Fruit fly (Drosophila melanogaster): ENCODE measurements around the gene CG1571.

Gene CG1571

dm6 chrX:8092075-8092682, 16.5 kb downstream of the CG1571 start (continued):
- TF ChIP-seq Trl (optimal IDR thresholded peaks at IDR 0.05) (peak; percentile 88 to 93), Trl (GFP tag; optimal IDR thresholded peaks at IDR 0.05) (peak; percentile 79), Poxn (GFP tag; IDR thresholded peaks at IDR 0.05) (peak; percentile 59), CG17568 (GFP tag; optimal IDR thresholded peaks at IDR 0.05) (peak; percentile 90), CG6254 (GFP tag; optimal IDR thresholded peaks at IDR 0.05) (peak; percentile 88), stwl (tag; optimal IDR thresholded peaks at IDR 0.05) (peak; percentile 7), Doc3 (GFP tag; IDR thresholded peaks at IDR 0.05; ENCODE audit: partially characterized antibody) (no peak), CG10267 (tag; optimal IDR thresholded peaks at IDR 0.05) (peak; percentile 90), bcd (GFP tag; optimal IDR thresholded peaks at IDR 0.05) (peak; percentile 95), ham (GFP tag; IDR thresholded peaks at IDR 0.05) (0 out of 2 replicates have a peak, but pooled peaks have one; percentile 56), CG13424 (tag; optimal IDR thresholded peaks at IDR 0.05) (peak; percentile 98), CG18262 (tag; optimal IDR thresholded peaks at IDR 0.05) (peak; percentile 97), HLH4C (GFP tag; IDR thresholded peaks at IDR 0.05; ENCODE audit: partially characterized antibody) (no peak), Ravus (GFP tag; IDR thresholded peaks at IDR 0.05) (peak; percentile 79), lbe (GFP tag; optimal IDR thresholded peaks at IDR 0.05) (peak; percentile 60), Fer2 (tag; optimal IDR thresholded peaks at IDR 0.05) (peak; percentile 92), CG15696 (tag; optimal IDR thresholded peaks at IDR 0.05) (peak; percentile 81), dm (GFP tag; optimal IDR thresholded peaks at IDR 0.05) (peak; percentile 60), CG6765 (GFP tag; optimal IDR thresholded peaks at IDR 0.05) (peak; percentile 89), CG3847 (GFP tag; IDR thresholded peaks at IDR 0.05) (peak; percentile 91), CG7963 (GFP tag; IDR thresholded peaks at IDR 0.05; ENCODE audit: partially characterized antibody) (no peak), Eip74EF (GFP tag; optimal IDR thresholded peaks at IDR 0.05) (peak in 1 of 2 experiments; percentile 94), NFAT (GFP tag; IDR thresholded peaks at IDR 0.05) (peak; percentile 75), bowl (GFP tag; IDR thresholded peaks at IDR 0.05) (peak; percentile 64; the same call in 1 of the 2 replicates), kah (GFP tag; optimal IDR thresholded peaks at IDR 0.05) (peak; percentile 87), gce (GFP tag; IDR thresholded peaks at IDR 0.05) (peak; percentile 83; the same call in 2 of the 3 replicates), wdn (GFP tag; IDR thresholded peaks at IDR 0.05) (peak; percentile 83), CG10209 (GFP tag; optimal IDR thresholded peaks at IDR 0.05) (peak; percentile 95), CG12299 (tag; optimal IDR thresholded peaks at IDR 0.05) (peak; percentile 95), ato (GFP tag; IDR thresholded peaks at IDR 0.05; ENCODE audit: partially characterized antibody) (no peak), NfI (GFP tag; optimal IDR thresholded peaks at IDR 0.05) (peak; percentile 95), HHEX (GFP tag; optimal IDR thresholded peaks at IDR 0.05) (peak; percentile 95), lola (GFP tag; optimal IDR thresholded peaks at IDR 0.05) (peak in 1 of 3 experiments; percentile 90), Side (GFP tag; optimal IDR thresholded peaks at IDR 0.05) (peak; percentile 54), sd (tag; optimal IDR thresholded peaks at IDR 0.05) (peak; percentile 86), dpn (GFP tag; optimal IDR thresholded peaks at IDR 0.05) (peak; percentile 88 to 93), CG8290 (GFP tag; optimal IDR thresholded peaks at IDR 0.05) (peak; percentile 84), CG8290 (tag; optimal IDR thresholded peaks at IDR 0.05) (peak; percentile 44 to 77), CG8478 (optimal IDR thresholded peaks at IDR 0.05) (no peak), PHDP (tag; optimal IDR thresholded peaks at IDR 0.05) (peak; percentile 96), NK7.1 (GFP tag; optimal IDR thresholded peaks at IDR 0.05) (peak; percentile 63), CG7987 (GFP tag; optimal IDR thresholded peaks at IDR 0.05) (peak; percentile 60), sima (GFP tag; optimal IDR thresholded peaks at IDR 0.05) (no peak), tx (GFP tag; optimal IDR thresholded peaks at IDR 0.05) (peak; percentile 57), gcm2 (GFP tag; optimal IDR thresholded peaks at IDR 0.05) (peak; percentile 67), tio (GFP tag; optimal IDR thresholded peaks at IDR 0.05) (peak; percentile 92), br (optimal IDR thresholded peaks at IDR 0.05) (no peak), lilli (GFP tag; optimal IDR thresholded peaks at IDR 0.05) (peak; percentile 89), pfk (GFP tag; optimal IDR thresholded peaks at IDR 0.05) (peak; percentile 66), grau (tag; optimal IDR thresholded peaks at IDR 0.05) (peak; percentile 96)
